Fruit fly (Drosophila melanogaster) whole organism, embryonic: ENCODE measurements around the gene ninaG.

ENCODE experiments used
- Antp ChIP-seq: fragments of 200-800 bp; sonication (Bioruptor generic); optimal IDR thresholded peaks from 3 replicates; lab custom pipeline; 2016; ENCODE audit warnings: missing biosample characterization, missing genetic modification characterization
- CG10431 ChIP-seq: fragments of 200-800 bp; sonication (Bioruptor generic); optimal IDR thresholded peaks from 3 replicates; lab custom pipeline; 2018; ENCODE audit warnings: missing biosample characterization, mild to moderate bottlenecking, missing genetic modification characterization
- CG11560 ChIP-seq: fragments of 200-800 bp; sonication (Bioruptor generic); IDR thresholded peaks from 3 replicates; pipeline ENCODE4 v1.3.6; 2022; ENCODE audit warnings: missing biosample characterization, missing genetic modification characterization
- CG12391 ChIP-seq: fragments of 200-800 bp; sonication (Bioruptor generic); optimal IDR thresholded peaks from 3 replicates; lab custom pipeline; 2018; ENCODE audit warnings: missing biosample characterization, mild to moderate bottlenecking, missing genetic modification characterization, moderate library complexity
- CG12769 ChIP-seq: fragments of 200-800 bp; sonication (Bioruptor generic); optimal IDR thresholded peaks from 2 replicates; lab custom pipeline; 2019; ENCODE audit warnings: missing biosample characterization, mild to moderate bottlenecking, missing genetic modification characterization, moderate library complexity
- CG13296 ChIP-seq: fragments of 200-800 bp; sonication (Bioruptor generic); optimal IDR thresholded peaks from 3 replicates; lab custom pipeline; 2018; ENCODE audit warnings: missing biosample characterization, mild to moderate bottlenecking, missing genetic modification characterization
- CG14014 ChIP-seq: fragments of 200-800 bp; sonication (Bioruptor generic); IDR thresholded peaks from 2 replicates; pipeline ENCODE4 v1.3.6; 2022; ENCODE audit warnings: missing biosample characterization, missing genetic modification characterization
- CG14050 ChIP-seq: fragments of 200-800 bp; sonication (Bioruptor generic); IDR thresholded peaks from 3 replicates; pipeline ENCODE4 v1.3.6; 2022; ENCODE audit warnings: missing biosample characterization, missing genetic modification characterization
- CG14710 ChIP-seq: fragments of 200-800 bp; sonication (Bioruptor generic); optimal IDR thresholded peaks from 3 replicates; lab custom pipeline; 2019; ENCODE audit warnings: missing biosample characterization, mild to moderate bottlenecking, missing genetic modification characterization, moderate library complexity
- CG14965 ChIP-seq: fragments of 200-800 bp; sonication (Bioruptor generic); optimal IDR thresholded peaks from 2 replicates; lab custom pipeline; 2016; ENCODE audit warnings: missing biosample characterization, missing genetic modification characterization, borderline replicate concordance
- CG15479 ChIP-seq: fragments of 200-800 bp; sonication (Bioruptor generic); optimal IDR thresholded peaks from 3 replicates; lab custom pipeline; 2019; ENCODE audit warnings: missing biosample characterization, mild to moderate bottlenecking, missing genetic modification characterization, moderate library complexity
- CG15514 ChIP-seq: fragments of 200-800 bp; sonication (Bioruptor generic); optimal IDR thresholded peaks from 3 replicates; lab custom pipeline; 2017; ENCODE audit warnings: missing biosample characterization, missing genetic modification characterization, mild to moderate bottlenecking, moderate library complexity, missing genetic modification reagents
- CG15696 ChIP-seq: fragments of 200-800 bp; sonication (Bioruptor generic); optimal IDR thresholded peaks from 2 replicates; lab custom pipeline; 2019; ENCODE audit warnings: missing biosample characterization, mild to moderate bottlenecking, missing genetic modification characterization, moderate library complexity
- CG33213 ChIP-seq: fragments of 200-800 bp; sonication (Bioruptor generic); optimal IDR thresholded peaks from 3 replicates; lab custom pipeline; 2016; ENCODE audit warnings: missing biosample characterization, missing genetic modification characterization
- CG34376 ChIP-seq: fragments of 200-800 bp; sonication (Bioruptor generic); optimal IDR thresholded peaks from 2 replicates; lab custom pipeline; 2018; ENCODE audit warnings: missing biosample characterization, mild to moderate bottlenecking, missing genetic modification characterization
- CG8089 ChIP-seq: fragments of 200-800 bp; sonication (Bioruptor generic); optimal IDR thresholded peaks from 3 replicates; lab custom pipeline; 2016; ENCODE audit warnings: missing biosample characterization, missing genetic modification characterization
- CG8281 ChIP-seq: fragments of 200-800 bp; sonication (Bioruptor generic); optimal IDR thresholded peaks from 2 replicates; lab custom pipeline; 2018; ENCODE audit warnings: missing biosample characterization, mild to moderate bottlenecking, missing genetic modification characterization, moderate library complexity
- Camta ChIP-seq: fragments of 200-800 bp; sonication (Bioruptor generic); optimal IDR thresholded peaks from 2 replicates; lab custom pipeline; 2016; ENCODE audit warnings: missing biosample characterization, missing genetic modification characterization
- Doc3 ChIP-seq: fragments of 200-800 bp; sonication (Bioruptor generic); IDR thresholded peaks from 3 replicates; pipeline ENCODE4 v1.3.6; 2022; ENCODE audit warnings: missing biosample characterization, missing genetic modification characterization; ENCODE audit not compliant: partially characterized antibody
- E2f1 ChIP-seq: fragments of 200-800 bp; sonication (Bioruptor generic); IDR thresholded peaks from 2 replicates; pipeline ENCODE4 v1.3.6; 2022; ENCODE audit warnings: missing biosample characterization, missing genetic modification characterization
- Fer3 ChIP-seq: fragments of 200-800 bp; sonication (Bioruptor generic); optimal IDR thresholded peaks from 2 replicates; lab custom pipeline; 2018; ENCODE audit warnings: missing biosample characterization, mild to moderate bottlenecking, missing genetic modification characterization, moderate library complexity
- Gug ChIP-seq: fragments of 200-800 bp; sonication (Bioruptor generic); IDR thresholded peaks from 4 replicates; pipeline ENCODE4 v1.3.6; 2022; ENCODE audit warnings: missing biosample characterization, missing genetic modification characterization
- HLHmδ ChIP-seq: fragments of 200-800 bp; sonication (Bioruptor generic); optimal IDR thresholded peaks from 2 replicates; lab custom pipeline; 2018; ENCODE audit warnings: missing biosample characterization, mild to moderate bottlenecking, missing genetic modification characterization, moderate library complexity
- Hr51 ChIP-seq, 2 experiments: fragments of 200-800 bp; sonication (Bioruptor generic); optimal IDR thresholded peaks; 2 replicates in 1 of 2; 3 replicates in 1 of 2; lab custom pipeline; 2016 to 2018; ENCODE audit warnings: missing biosample characterization in 2 of 2, missing genetic modification characterization in 2 of 2, mild to moderate bottlenecking in 1 of 2, moderate library complexity in 1 of 2
- Jarid2 ChIP-seq: fragments of 200-800 bp; sonication (Bioruptor generic); optimal IDR thresholded peaks from 3 replicates; lab custom pipeline; 2017; ENCODE audit warnings: mild to moderate bottlenecking, missing biosample characterization, missing genetic modification reagents, missing genetic modification characterization
- MESR4 ChIP-seq: fragments of 200-800 bp; sonication (Bioruptor generic); optimal IDR thresholded peaks from 2 replicates; lab custom pipeline; 2018; ENCODE audit warnings: missing biosample characterization, mild to moderate bottlenecking, missing genetic modification characterization, moderate library complexity
- NC2α ChIP-seq: fragments of 200-800 bp; sonication (Bioruptor generic); optimal IDR thresholded peaks from 2 replicates; lab custom pipeline; 2016; ENCODE audit warnings: missing biosample characterization, missing genetic modification characterization
- Rfx ChIP-seq: fragments of 200-800 bp; sonication (Bioruptor generic); IDR thresholded peaks from 2 replicates; pipeline ENCODE4 v1.3.6; 2022; ENCODE audit warnings: missing biosample characterization, missing genetic modification characterization
- Sin3A ChIP-seq: fragments of >200 bp; optimal IDR thresholded peaks from 2 replicates; lab custom pipeline; 2018
- Usf ChIP-seq: fragments of 200-800 bp; sonication (Bioruptor generic); optimal IDR thresholded peaks from 2 replicates; lab custom pipeline; 2017; ENCODE audit warnings: missing genotype, missing biosample characterization, missing genetic modification characterization
- abd-A ChIP-seq: fragments of 200-800 bp; sonication (Bioruptor generic); optimal IDR thresholded peaks from 3 replicates; lab custom pipeline; 2019; ENCODE audit warnings: missing biosample characterization, mild to moderate bottlenecking, missing genetic modification characterization, moderate library complexity
- bsh ChIP-seq, 2 experiments: fragments of 200-800 bp; sonication (Bioruptor generic); optimal IDR thresholded peaks; 2 replicates each; lab custom pipeline; 2017 to 2018; ENCODE audit warnings: mild to moderate bottlenecking in 2 of 2, missing biosample characterization in 2 of 2, missing genetic modification characterization in 2 of 2, moderate library complexity in 1 of 2
- btn ChIP-seq: fragments of 200-800 bp; sonication (Bioruptor generic); optimal IDR thresholded peaks from 2 replicates; lab custom pipeline; 2016; ENCODE audit warnings: missing biosample characterization, missing genetic modification characterization
- chn ChIP-seq: fragments of 200-800 bp; sonication (Bioruptor generic); optimal IDR thresholded peaks from 2 replicates; lab custom pipeline; 2016; ENCODE audit warnings: missing biosample characterization, missing genetic modification characterization
- dmrt11E ChIP-seq: fragments of 200-800 bp; sonication (Bioruptor generic); optimal IDR thresholded peaks from 3 replicates; lab custom pipeline; 2018; ENCODE audit warnings: missing biosample characterization, mild to moderate bottlenecking, missing genetic modification characterization, moderate library complexity
- esg ChIP-seq: fragments of 200-800 bp; sonication (Bioruptor generic); conservative IDR thresholded peaks from 2 replicates; pipeline ENCODE4 v1.3.6; 2022; ENCODE audit warnings: missing biosample characterization, missing genetic modification characterization
- fru ChIP-seq: fragments of >200 bp; optimal IDR thresholded peaks from 2 replicates; lab custom pipeline; 2017
- gcm2 ChIP-seq: fragments of 200-800 bp; sonication (Bioruptor generic); optimal IDR thresholded peaks from 2 replicates; lab custom pipeline; 2016; ENCODE audit warnings: missing biosample characterization, missing genetic modification characterization
- grn ChIP-seq: fragments of 200-800 bp; sonication (Bioruptor generic); optimal IDR thresholded peaks from 3 replicates; lab custom pipeline; 2017; ENCODE audit warnings: missing biosample characterization, missing genetic modification characterization
- h ChIP-seq: fragments of >200 bp; optimal IDR thresholded peaks from 2 replicates; lab custom pipeline; 2017
- lmd ChIP-seq: fragments of 200-800 bp; sonication (Bioruptor generic); IDR thresholded peaks from 2 replicates; pipeline ENCODE4 v1.3.6; 2022; ENCODE audit warnings: missing biosample characterization, missing genetic modification characterization
- run ChIP-seq: fragments of 200-800 bp; sonication (Bioruptor generic); optimal IDR thresholded peaks from 3 replicates; lab custom pipeline; 2018; ENCODE audit warnings: missing biosample characterization, mild to moderate bottlenecking, missing genetic modification characterization
- sim ChIP-seq: fragments of 200-800 bp; sonication (Bioruptor generic); IDR thresholded peaks from 2 replicates; pipeline ENCODE4 v1.3.6; 2022; ENCODE audit warnings: missing biosample characterization, missing genetic modification characterization
- slbo ChIP-seq: fragments of 200-800 bp; sonication (Bioruptor generic); IDR thresholded peaks from 2 replicates; pipeline ENCODE4 v1.3.6; 2022; ENCODE audit warnings: missing biosample characterization, missing genetic modification characterization
- sr ChIP-seq: fragments of 200-800 bp; sonication (Bioruptor generic); IDR thresholded peaks from 3 replicates; pipeline ENCODE4 v1.3.6; 2022; ENCODE audit warnings: missing biosample characterization, missing genetic modification characterization
- tll ChIP-seq, 2 experiments: fragments of 200-800 bp in 1 of 2; fragments of >200 bp in 1 of 2; sonication (Bioruptor generic) in 1 of 2; optimal IDR thresholded peaks; 2 replicates each; lab custom pipeline; 2017 to 2019; ENCODE audit warnings: missing biosample characterization in 2 of 2, missing genetic modification characterization in 2 of 2, mild to moderate bottlenecking in 1 of 2, moderate library complexity in 1 of 2
- trh ChIP-seq: fragments of 200-800 bp; sonication (Bioruptor generic); optimal IDR thresholded peaks from 2 replicates; lab custom pipeline; 2016; ENCODE audit warnings: missing biosample characterization, missing genetic modification characterization
- twi ChIP-seq: fragments of 200-800 bp; optimal IDR thresholded peaks from 2 replicates; lab custom pipeline; 2019; ENCODE audit warnings: missing biosample characterization, mild to moderate bottlenecking, missing genetic modification characterization, moderate library complexity
- unpg ChIP-seq: fragments of 200-800 bp; sonication (Bioruptor generic); optimal IDR thresholded peaks from 3 replicates; lab custom pipeline; 2018; ENCODE audit warnings: missing biosample characterization, mild to moderate bottlenecking, missing genetic modification characterization, moderate library complexity
- yki ChIP-seq: fragments of >200 bp; optimal IDR thresholded peaks from 3 replicates; lab custom pipeline; 2018

ninaG gene

DNA sequence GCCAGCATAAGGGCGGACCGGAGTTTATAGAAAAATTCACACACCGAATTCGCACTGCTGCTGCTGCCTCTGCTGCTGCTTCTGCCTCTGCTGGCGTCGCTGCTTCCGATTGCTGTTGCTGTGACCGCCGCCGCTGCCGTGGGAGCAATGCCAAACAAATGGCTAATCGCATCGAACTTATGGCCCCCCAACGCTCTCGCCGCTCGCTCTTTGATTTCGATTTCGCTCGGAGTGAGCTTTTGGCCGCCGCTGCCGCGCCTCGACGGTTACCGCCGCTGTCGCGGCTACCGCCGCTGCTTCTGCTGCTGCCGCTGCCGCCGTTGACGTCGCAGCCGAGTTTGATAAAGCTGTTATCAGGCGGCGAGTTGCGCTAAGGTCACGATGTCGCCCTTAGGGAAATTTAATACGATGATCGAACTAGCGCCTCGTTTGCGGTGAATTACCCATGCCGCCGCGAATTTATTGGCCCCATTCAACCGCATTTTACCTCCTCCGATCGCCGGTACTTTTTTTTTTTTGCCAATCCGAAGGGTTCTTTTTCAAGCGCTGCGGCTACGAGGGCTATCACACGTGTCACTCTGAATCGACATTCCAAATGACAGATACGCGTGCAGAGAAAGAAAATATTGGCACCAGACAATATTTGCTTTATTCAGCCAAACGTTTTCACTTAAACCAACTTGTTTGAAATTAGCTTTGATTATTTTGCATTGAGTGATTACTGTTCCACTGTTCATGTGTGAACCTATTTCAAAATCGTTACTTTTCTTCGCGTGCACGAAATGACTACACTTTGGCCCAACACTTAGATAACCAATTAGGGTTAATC, 36.7 kb upstream of the ninaG start (continued):
- TF ChIP-seq CG15514 (peak; percentile 61), Hr51 (GFP tag; optimal IDR thresholded peaks at IDR 0.05; lab: Kevin White, UChicago) (peak; percentile 48 to 53), sim (GFP tag; lab: Robert Waterston, UW) (no peak), run (tag; lab: Kevin White, UChicago) (no peak), MESR4 (GFP tag; lab: Kevin White, UChicago) (no peak), Jarid2 (peak; percentile 1), NC2α (GFP tag; lab: Kevin White, UChicago) (peak; percentile 21), fru (lab: Kevin White, UChicago) (no peak), CG11560 (peak; percentile 64), E2f1 (GFP tag; lab: Robert Waterston, UW) (peak; percentile 77), unpg (GFP tag; lab: Kevin White, UChicago) (peak; percentile 63), trh (GFP tag; lab: Kevin White, UChicago) (no peak), Rfx (GFP tag; lab: Robert Waterston, UW) (peak; percentile 91), h (lab: Kevin White, UChicago) (no peak), CG14050 (GFP tag; lab: Robert Waterston, UW) (peak; percentile 52; the same call in 1 of the 3 replicates), CG13296 (peak; percentile 52), CG8089 (no peak), CG10431 (GFP tag; lab: Kevin White, UChicago) (no peak), CG12391 (peak; percentile 48), chn (GFP tag; lab: Kevin White, UChicago) (peak; percentile 41), CG14014 (GFP tag; lab: Robert Waterston, UW) (peak; percentile 82), Doc3 (GFP tag; lab: Robert Waterston, UW) (no peak), bsh (GFP tag; optimal IDR thresholded peaks at IDR 0.05; lab: Kevin White, UChicago) (no peak), gcm2 (GFP tag; lab: Kevin White, UChicago) (no peak), yki (lab: Kevin White, UChicago) (no peak), btn (GFP tag; lab: Kevin White, UChicago) (no peak), CG14710 (tag; lab: Kevin White, UChicago) (peak; percentile 18), abd-A (tag; lab: Kevin White, UChicago) (no peak), Camta (GFP tag; lab: Kevin White, UChicago) (peak; percentile 56), sr (GFP tag; lab: Robert Waterston, UW) (peak; percentile 42; the same call in 1 of the 3 replicates), CG15479 (GFP tag; lab: Kevin White, UChicago) (no peak), esg (GFP tag; lab: Robert Waterston, UW) (peak; percentile 78), HLHmδ (GFP tag; lab: Kevin White, UChicago) (no peak), Antp (GFP tag; lab: Kevin White, UChicago) (peak; percentile 72), CG33213 (GFP tag; lab: Kevin White, UChicago) (no peak), slbo (GFP tag; lab: Robert Waterston, UW) (peak; percentile 91), tll (GFP tag; optimal IDR thresholded peaks at IDR 0.05; lab: Kevin White, UChicago) (no peak), Sin3A (lab: Kevin White, UChicago) (no peak), CG12769 (peak; percentile 92), grn (GFP tag; lab: Kevin White, UChicago) (no peak), twi (tag; lab: Kevin White, UChicago) (no peak), dmrt11E (tag; lab: Kevin White, UChicago) (no peak), lmd (peak; percentile 79), CG8281 (tag; lab: Kevin White, UChicago) (peak; percentile 22), Fer3 (tag; lab: Kevin White, UChicago) (peak; percentile 80), Usf (GFP tag; lab: Kevin White, UChicago) (no peak), CG15696 (peak; percentile 5), CG14965 (GFP tag; lab: Kevin White, UChicago) (no peak), CG34376 (GFP tag; lab: Kevin White, UChicago) (no peak), Gug (GFP tag; lab: Robert Waterston, UW) (peak; percentile 79)
